Comparison of ENCODE assay signal across 1 fruit fly cellular context in genomic region chr3R:27706581-27707181, dm6.
TF ChIP-seq lines count a peak whose summit lies in the region.

Gene CROT (minus strand): TSS chr3R:27706751.
Gene CG12877 (plus strand): TSS chr3R:27707100.

TF ChIP-seq in whole organism, embryonic, 481 proteins besides CTCF, POLR2A, EP300 and RAD21 (continued from another document):
- TF ChIP-seq HLH54F (GFP tag; optimal IDR thresholded peaks at IDR 0.05; lab: Kevin White, UChicago) (peak; percentile 71), sr (GFP tag; IDR thresholded peaks at IDR 0.05; lab: Robert Waterston, UW) (no peak), CG13287 (GFP tag; IDR thresholded peaks at IDR 0.05; lab: Robert Waterston, UW; ENCODE audit: partially characterized antibody) (peak; percentile 20; the same call in 1 of the 2 replicates), ab (GFP tag; optimal IDR thresholded peaks at IDR 0.05; lab: Kevin White, UChicago) (no peak), Med (GFP tag; lab: Kevin White, UChicago) (peak; percentile 54), Abd-B (GFP tag; optimal IDR thresholded peaks at IDR 0.05; lab: Kevin White, UChicago) (peak; percentile 91), onecut (GFP tag; IDR thresholded peaks at IDR 0.05; lab: Robert Waterston, UW) (peak; percentile 42), Hr3 (GFP tag; optimal IDR thresholded peaks at IDR 0.05; lab: Kevin White, UChicago) (peak; percentile 89), Ets65A (GFP tag; lab: Kevin White, UChicago) (peak; percentile 90), gro (GFP tag; optimal IDR thresholded peaks at IDR 0.05; lab: Kevin White, UChicago) (peak; percentile 17), E2f1 (GFP tag; IDR thresholded peaks at IDR 0.05; lab: Robert Waterston, UW) (peak; percentile 47; the same call in 1 of the 2 replicates), MTF-1 (GFP tag; optimal IDR thresholded peaks at IDR 0.05; lab: Kevin White, UChicago; ENCODE audit: borderline replicate concordance) (no peak), btn (GFP tag; optimal IDR thresholded peaks at IDR 0.05; lab: Kevin White, UChicago) (no peak), zfh2 (GFP tag; optimal IDR thresholded peaks at IDR 0.05; lab: Kevin White, UChicago) (peak; percentile 72), jing (GFP tag; optimal IDR thresholded peaks at IDR 0.05; lab: Kevin White, UChicago) (peak; percentile 56), CG10274 (GFP tag; optimal IDR thresholded peaks at IDR 0.05; lab: Kevin White, UChicago) (peak; percentile 49), oc (tag; optimal IDR thresholded peaks at IDR 0.05; lab: Kevin White, UChicago) (peak; percentile 41), cas (GFP tag; IDR thresholded peaks at IDR 0.05; lab: Robert Waterston, UW) (peak; percentile 30; the same call in 1 of the 2 replicates), jigr1 (GFP tag; IDR thresholded peaks at IDR 0.05; lab: Robert Waterston, UW) (peak; percentile 68; the same call in 1 of the 3 replicates), bbx (GFP tag; IDR thresholded peaks at IDR 0.05; lab: Robert Waterston, UW; ENCODE audit: partially characterized antibody) (no peak), Nf-YC (tag; optimal IDR thresholded peaks at IDR 0.05; lab: Kevin White, UChicago) (peak; percentile 77)
